Worm (Caenorhabditis elegans) whole organism, mixed stage, embryonic: ENCODE data around the gene M142.5.

ENCODE experiments used
- ceh-39 ChIP-seq: fragments of 150-350 bp; optimal IDR thresholded peaks from 2 replicates; lab custom pipeline; 2014; ENCODE audit warnings: missing biosample characterization, missing genetic modification characterization
- mab-5 ChIP-seq: fragments of 150-350 bp; optimal IDR thresholded peaks from 2 replicates; lab custom pipeline; 2014; ENCODE audit warnings: missing biosample characterization, missing genetic modification characterization
- nhr-2 ChIP-seq: fragments of 150-350 bp; optimal IDR thresholded peaks from 2 replicates; lab custom pipeline; 2014; ENCODE audit warnings: missing biosample characterization, missing genetic modification characterization
- nhr-76 ChIP-seq: sonication (generic microtip); optimal IDR thresholded peaks from 2 replicates; lab custom pipeline; 2017; ENCODE audit warnings: missing biosample characterization, missing genetic modification characterization
- snpc-4 ChIP-seq: fragments of 150-350 bp; optimal IDR thresholded peaks from 2 replicates; lab custom pipeline; 2014; ENCODE audit warnings: missing biosample characterization, missing genetic modification characterization
- unc-62 ChIP-seq: fragments of 150-350 bp; optimal IDR thresholded peaks from 2 replicates; lab custom pipeline; 2014; ENCODE audit warnings: missing biosample characterization, missing genetic modification reagents, missing genetic modification characterization
- ztf-11 ChIP-seq: fragments of 150-350 bp; optimal IDR thresholded peaks from 2 replicates; lab custom pipeline; 2014; ENCODE audit warnings: missing biosample characterization, missing genetic modification characterization

- TF ChIP-seq ceh-39 (tag; lab: Kevin White, UChicago) (no peak), unc-62 (GFP tag; lab: Kevin White, UChicago) (no peak), snpc-4 (tag; lab: Kevin White, UChicago) (no peak), nhr-2 (no peak), mab-5 (tag; lab: Kevin White, UChicago) (no peak), ztf-11 (tag; lab: Kevin White, UChicago) (no peak), nhr-76 (tag; lab: Kevin White, UChicago) (no peak)
Observed at ce11 chrIII:10911160-10911559, 19.8 kb upstream of the M142.5 start, which contains the start of gene cut-6.
